Fruit fly (Drosophila melanogaster) Kc167 (cell line): ENCODE data around the gene MSAmiP.

ENCODE experiments used
- h ChIP-seq: fragments of >200 bp; optimal IDR thresholded peaks from 3 replicates; lab custom pipeline; 2018; ENCODE audit warnings: missing external identifiers
- insv ChIP-seq: fragments of >200 bp; optimal IDR thresholded peaks from 3 replicates; lab custom pipeline; 2018; ENCODE audit warnings: missing external identifiers
- psq ChIP-seq: fragments of >200 bp; optimal IDR thresholded peaks from 2 replicates; lab custom pipeline; 2017; ENCODE audit warnings: missing external identifiers

- TF ChIP-seq insv (lab: Kevin White, UChicago) (no peak), psq (lab: Kevin White, UChicago) (no peak), h (lab: Kevin White, UChicago) (no peak)
Observed at dm6 chr3R:16920403-16920802, 24.3 kb upstream of the MSAmiP start.
